Fruit fly (Drosophila melanogaster) whole organism: ENCODE data around the gene BicC.

Experiments used
- Dll ChIP-seq: fragments of >200 bp; optimal IDR thresholded peaks from 2 replicates; lab custom pipeline; 2017
- EcR ChIP-seq, 2 experiments: fragments of >200 bp; optimal IDR thresholded peaks; 2 replicates each; lab custom pipeline; 2017; ENCODE audit warnings: missing biosample characterization in 2 of 2, missing genetic modification characterization in 2 of 2, missing genetic modification reagents in 2 of 2
- pan ChIP-seq: fragments of >200 bp; optimal IDR thresholded peaks from 2 replicates; lab custom pipeline; 2017
- psq ChIP-seq: fragments of >200 bp; optimal IDR thresholded peaks from 2 replicates; lab custom pipeline; 2017
- usp ChIP-seq: fragments of >200 bp; optimal IDR thresholded peaks from 2 replicates; lab custom pipeline; 2017; ENCODE audit warnings: missing biosample characterization, missing genetic modification characterization, mixed read lengths

DNA sequence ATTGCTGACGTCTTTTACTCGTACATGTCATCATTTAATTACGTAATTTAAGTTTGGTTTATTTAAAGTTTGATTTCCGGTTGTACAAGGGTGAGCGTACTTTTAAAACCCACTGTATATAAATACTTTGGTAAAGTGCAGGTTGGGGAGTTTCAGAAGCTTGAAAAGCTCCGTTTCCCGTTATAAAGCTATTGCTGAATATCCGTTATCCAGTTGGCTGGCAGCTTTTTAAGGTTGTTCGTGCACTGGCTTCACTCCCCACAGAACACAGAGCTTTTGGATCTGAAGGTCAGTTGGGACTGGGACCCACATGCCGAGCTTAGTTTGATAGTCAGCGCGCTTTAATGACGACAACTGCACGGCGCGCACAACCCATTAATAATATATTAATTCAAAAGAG, at the start of gene BicC, which contains the start of gene CG45084:
- TF ChIP-seq psq (lab: Kevin White, UChicago) (no peak), EcR (GFP tag; optimal IDR thresholded peaks at IDR 0.05; lab: Kevin White, UChicago) (no peak), usp (GFP tag; lab: Kevin White, UChicago) (no peak), pan (lab: Kevin White, UChicago) (no peak), Dll (lab: Kevin White, UChicago) (no peak)
